Worm (Caenorhabditis elegans) whole organism, L3 larva: ENCODE data around the gene bath-37.

Source experiments
- aly-2 ChIP-seq: fragments of 150-350 bp; optimal IDR thresholded peaks from 2 replicates; lab custom pipeline; 2014; ENCODE audit warnings: missing biosample characterization, missing genetic modification characterization
- nhr-28 ChIP-seq: fragments of 150-350 bp; optimal IDR thresholded peaks from 2 replicates; lab custom pipeline; 2014; ENCODE audit warnings: missing biosample characterization, missing genetic modification characterization

- TF ChIP-seq nhr-28 (no peak), aly-2 (tag; lab: Kevin White, UChicago) (no peak)
Measured at ce11 chrIV:12078112-12078812, 9.6 kb downstream of the bath-37 start, which contains the start of gene tmed-1.
